Worm (Caenorhabditis elegans): ENCODE results near the gene R10H10.7.

The R10H10.7 gene

ce11 chrIV:10419896-10420295, 6.2 kb upstream of the R10H10.7 start:
- TF ChIP-seq nhr-28 (tag; optimal IDR thresholded peaks at IDR 0.05) (no peak), nhr-67 (tag; optimal IDR thresholded peaks at IDR 0.05) (no peak), lin-39 (tag; optimal IDR thresholded peaks at IDR 0.05) (peak; percentile 73), unc-62 (GFP tag; optimal IDR thresholded peaks at IDR 0.05) (peak; percentile 31)

DNA sequence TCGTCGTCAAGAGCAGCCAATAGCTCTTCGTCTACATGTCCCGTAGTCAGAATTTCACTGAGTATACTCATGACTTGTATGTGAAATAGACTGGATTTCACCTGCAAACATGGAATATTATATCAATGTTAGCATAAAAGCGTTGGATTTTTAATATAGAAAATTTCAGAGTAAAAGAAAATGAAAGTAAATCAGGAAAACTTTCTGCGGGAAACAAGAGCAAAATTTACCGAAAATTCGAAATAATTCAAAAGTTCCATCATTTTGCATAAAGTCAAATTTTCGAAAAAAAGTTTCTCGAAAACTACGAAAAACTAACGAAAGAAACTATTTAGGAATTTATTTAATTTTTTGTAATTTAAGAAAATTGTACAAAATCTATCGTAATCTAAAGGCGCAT, 4.1 kb upstream of the R10H10.7 start, which contains the start of gene F13B12.6:
Gene F13B12.6, minus strand, starts transcription at position 101 of the 400 bp plus-strand sequence.
- TF ChIP-seq ceh-16 (tag; optimal IDR thresholded peaks at IDR 0.05): no peak
- no peak for TF ChIP-seq ztf-11 (tag; optimal IDR thresholded peaks at IDR 0.05)
- TF ChIP-seq hmg-11 (tag; optimal IDR thresholded peaks at IDR 0.05): no peak
- no peak for TF ChIP-seq daf-12 (tag; optimal IDR thresholded peaks at IDR 0.05)
- TF ChIP-seq pqm-1 (tag; optimal IDR thresholded peaks at IDR 0.05): no peak
- no peak for TF ChIP-seq elt-3 (tag; optimal IDR thresholded peaks at IDR 0.05)
- TF ChIP-seq ceh-9 (tag; optimal IDR thresholded peaks at IDR 0.05): no peak

DNA sequence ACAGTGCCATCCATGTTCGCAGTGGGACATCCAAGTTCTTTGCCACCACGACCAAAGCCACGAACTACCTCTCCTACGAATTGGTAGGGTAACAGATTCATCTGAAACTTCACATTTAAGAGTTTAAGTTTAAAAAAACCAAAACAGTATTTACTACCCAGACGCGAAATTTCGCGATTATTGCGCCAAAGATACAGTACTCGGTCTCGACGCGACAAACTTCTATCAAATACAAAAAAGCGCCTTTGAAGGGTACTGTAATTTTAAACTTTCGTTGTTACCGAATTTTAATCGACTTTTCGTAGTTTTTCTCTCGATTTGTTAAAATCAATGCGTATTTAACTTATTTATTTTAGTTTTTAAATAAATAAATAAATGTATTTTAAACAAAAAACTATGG, 4.4 kb downstream of the R10H10.7 start, which contains the start of gene rfk-1:
Gene rfk-1, minus strand, starts transcription at position 101 of the 400 bp plus-strand sequence.
- TF ChIP-seq daf-12 (tag; optimal IDR thresholded peaks at IDR 0.05): no peak
- TF ChIP-seq fkh-10 (GFP tag; optimal IDR thresholded peaks at IDR 0.05): no peak
- no peak for TF ChIP-seq zag-1 (tag; optimal IDR thresholded peaks at IDR 0.05)
- TF ChIP-seq hmg-11 (tag; optimal IDR thresholded peaks at IDR 0.05): no peak
- no peak for TF ChIP-seq egl-27 (tag; optimal IDR thresholded peaks at IDR 0.05)
- no peak for TF ChIP-seq nfya-1 (tag; optimal IDR thresholded peaks at IDR 0.05; ENCODE audit: insufficient read depth)
- TF ChIP-seq lin-39 (tag; optimal IDR thresholded peaks at IDR 0.05): no peak
- TF ChIP-seq elt-1 (tag; optimal IDR thresholded peaks at IDR 0.05): no peak
- no peak for TF ChIP-seq tbx-2 (tag; optimal IDR thresholded peaks at IDR 0.05)
- TF ChIP-seq egl-5 (tag; optimal IDR thresholded peaks at IDR 0.05): no peak
- no peak for TF ChIP-seq nhr-28 (tag; optimal IDR thresholded peaks at IDR 0.05)
- no peak for TF ChIP-seq nhr-76 (tag; optimal IDR thresholded peaks at IDR 0.05)
- no peak for TF ChIP-seq fos-1 (tag; optimal IDR thresholded peaks at IDR 0.05)
- TF ChIP-seq ztf-4 (tag; optimal IDR thresholded peaks at IDR 0.05): no peak
- no peak for TF ChIP-seq ZK546.5 (tag; optimal IDR thresholded peaks at IDR 0.05)

- TF ChIP-seq tbx-2 (tag; optimal IDR thresholded peaks at IDR 0.05) (peak; percentile 69), ceh-82 (tag; optimal IDR thresholded peaks at IDR 0.05) (no peak), ama-1 (optimal IDR thresholded peaks at IDR 0.05) (no peak), nhr-11 (tag; optimal IDR thresholded peaks at IDR 0.05) (no peak), ceh-28 (tag; optimal IDR thresholded peaks at IDR 0.05) (no peak), nhr-12 (tag; optimal IDR thresholded peaks at IDR 0.05) (no peak), aly-2 (tag; optimal IDR thresholded peaks at IDR 0.05) (no peak), elt-1 (tag; optimal IDR thresholded peaks at IDR 0.05) (no peak), hmg-11 (tag; optimal IDR thresholded peaks at IDR 0.05) (peak; percentile 79), R02D3.7 (tag; optimal IDR thresholded peaks at IDR 0.05) (no peak), eor-1 (tag; optimal IDR thresholded peaks at IDR 0.05) (no peak), egl-5 (tag; optimal IDR thresholded peaks at IDR 0.05) (no peak), lin-39 (tag; optimal IDR thresholded peaks at IDR 0.05) (peak; percentile 68), nhr-77 (tag; optimal IDR thresholded peaks at IDR 0.05) (no peak), nhr-76 (tag; optimal IDR thresholded peaks at IDR 0.05) (no peak), unc-62 (GFP tag; optimal IDR thresholded peaks at IDR 0.05) (peak; percentile 47), lsy-12 (tag; optimal IDR thresholded peaks at IDR 0.05) (no peak), nhr-23 (tag; optimal IDR thresholded peaks at IDR 0.05) (no peak), nhr-67 (tag; optimal IDR thresholded peaks at IDR 0.05) (no peak), zag-1 (tag; optimal IDR thresholded peaks at IDR 0.05) (peak; percentile 24), jun-1 (tag; optimal IDR thresholded peaks at IDR 0.05) (no peak), mml-1 (tag; optimal IDR thresholded peaks at IDR 0.05) (no peak), pqm-1 (tag; optimal IDR thresholded peaks at IDR 0.05) (no peak), fos-1 (tag; optimal IDR thresholded peaks at IDR 0.05) (no peak), lin-15B (tag; optimal IDR thresholded peaks at IDR 0.05) (peak; percentile 27), ztf-11 (tag; optimal IDR thresholded peaks at IDR 0.05) (no peak), elt-2 (tag; optimal IDR thresholded peaks at IDR 0.05) (no peak), egl-27 (tag; optimal IDR thresholded peaks at IDR 0.05) (no peak), fkh-10 (GFP tag; optimal IDR thresholded peaks at IDR 0.05) (peak; percentile 71), sea-2 (GFP tag; optimal IDR thresholded peaks at IDR 0.05) (peak; percentile 36), mdl-1 (tag; optimal IDR thresholded peaks at IDR 0.05) (no peak), pha-4 (tag; optimal IDR thresholded peaks at IDR 0.05) (no peak), ceh-16 (tag; optimal IDR thresholded peaks at IDR 0.05) (no peak), snpc-4 (tag; optimal IDR thresholded peaks at IDR 0.05) (peak; percentile 54), fkh-2 (tag; optimal IDR thresholded peaks at IDR 0.05) (no peak), ZK546.5 (tag; optimal IDR thresholded peaks at IDR 0.05) (no peak), nhr-43 (tag; optimal IDR thresholded peaks at IDR 0.05; ENCODE audit: poor library complexity, severe bottlenecking) (no peak), unc-39 (tag; optimal IDR thresholded peaks at IDR 0.05) (no peak)
Measured at ce11 chrIV:10403193-10404058, 10.3 kb downstream of the R10H10.7 start, which contains the start of gene gpa-7. gpa-7 (plus strand) TSS chrIV:10404008.
